Fruit fly (Drosophila melanogaster) whole organism, embryonic: ENCODE results near the gene Gale.

Experiments
- Blimp-1 ChIP-seq: fragments of 200-800 bp; sonication (Bioruptor generic); optimal IDR thresholded peaks from 3 replicates; lab custom pipeline; 2018; ENCODE audit warnings: missing biosample characterization, missing genetic modification characterization, mild to moderate bottlenecking, moderate library complexity, missing genetic modification reagents
- CG10321 ChIP-seq: fragments of 200-800 bp; sonication (Bioruptor generic); IDR thresholded peaks from 2 replicates; pipeline ENCODE4 v1.3.6; 2022; ENCODE audit warnings: missing biosample characterization, missing genetic modification characterization
- CG12219 ChIP-seq: fragments of 200-800 bp; sonication (Bioruptor generic); optimal IDR thresholded peaks from 3 replicates; lab custom pipeline; 2018; ENCODE audit warnings: missing biosample characterization, mild to moderate bottlenecking, missing genetic modification characterization
- CG13894 ChIP-seq: fragments of 200-800 bp; sonication (Bioruptor generic); optimal IDR thresholded peaks from 3 replicates; lab custom pipeline; 2018; ENCODE audit warnings: missing biosample characterization, mild to moderate bottlenecking, missing genetic modification characterization, moderate library complexity
- CG14710 ChIP-seq: fragments of 200-800 bp; sonication (Bioruptor generic); optimal IDR thresholded peaks from 3 replicates; lab custom pipeline; 2019; ENCODE audit warnings: missing biosample characterization, mild to moderate bottlenecking, missing genetic modification characterization, moderate library complexity
- CG14860 ChIP-seq: fragments of 200-800 bp; sonication (Bioruptor generic); IDR thresholded peaks from 3 replicates; pipeline ENCODE4 v1.3.6; 2022; ENCODE audit warnings: missing biosample characterization, missing genetic modification characterization; ENCODE audit not compliant: partially characterized antibody
- CG14965 ChIP-seq: fragments of 200-800 bp; sonication (Bioruptor generic); optimal IDR thresholded peaks from 2 replicates; lab custom pipeline; 2016; ENCODE audit warnings: missing biosample characterization, missing genetic modification characterization, borderline replicate concordance
- CG15269 ChIP-seq: fragments of 200-800 bp; sonication (Bioruptor generic); optimal IDR thresholded peaks from 2 replicates; lab custom pipeline; 2018; ENCODE audit warnings: missing biosample characterization, mild to moderate bottlenecking, missing genetic modification characterization, moderate library complexity
- CG17385 ChIP-seq: fragments of 200-800 bp; sonication (Bioruptor generic); optimal IDR thresholded peaks from 3 replicates; lab custom pipeline; 2018; ENCODE audit warnings: missing biosample characterization, mild to moderate bottlenecking, missing genetic modification characterization
- CG2678 ChIP-seq: fragments of 200-800 bp; sonication (Bioruptor generic); optimal IDR thresholded peaks from 3 replicates; lab custom pipeline; 2019; ENCODE audit warnings: missing biosample characterization, mild to moderate bottlenecking, missing genetic modification characterization, moderate library complexity
- CG2889 ChIP-seq: fragments of 200-800 bp; sonication (Bioruptor generic); IDR thresholded peaks from 3 replicates; pipeline ENCODE4 v1.3.6; 2022; ENCODE audit warnings: missing biosample characterization, missing genetic modification characterization
- CG32532 ChIP-seq: fragments of 200-800 bp; sonication (Bioruptor generic); IDR thresholded peaks from 2 replicates; pipeline ENCODE4 v1.3.6; 2022; ENCODE audit warnings: missing biosample characterization, missing genetic modification characterization
- CG4424 ChIP-seq: fragments of 200-800 bp; sonication (Bioruptor generic); optimal IDR thresholded peaks from 3 replicates; lab custom pipeline; 2016; ENCODE audit warnings: missing biosample characterization, missing genetic modification characterization
- CG4617 ChIP-seq: fragments of 200-800 bp; sonication (Bioruptor generic); optimal IDR thresholded peaks from 3 replicates; lab custom pipeline; 2016; ENCODE audit warnings: missing biosample characterization, missing genetic modification characterization, borderline replicate concordance
- CG4730 ChIP-seq: fragments of 200-800 bp; sonication (Bioruptor generic); IDR thresholded peaks from 2 replicates; pipeline ENCODE4 v1.3.6; 2022; ENCODE audit warnings: missing biosample characterization, missing genetic modification characterization
- CG6683 ChIP-seq: fragments of 200-800 bp; sonication (Bioruptor generic); optimal IDR thresholded peaks from 2 replicates; lab custom pipeline; 2017; ENCODE audit warnings: missing biosample characterization, mild to moderate bottlenecking, missing genetic modification characterization, missing genetic modification reagents
- CG7556 ChIP-seq: fragments of 200-800 bp; sonication (Bioruptor generic); optimal IDR thresholded peaks from 2 replicates; lab custom pipeline; 2017; ENCODE audit warnings: missing biosample characterization, mild to moderate bottlenecking, missing genetic modification characterization
- CG7987 ChIP-seq: fragments of 200-800 bp; sonication (Bioruptor generic); optimal IDR thresholded peaks from 2 replicates; lab custom pipeline; 2018; ENCODE audit warnings: missing biosample characterization, mild to moderate bottlenecking, missing genetic modification characterization, moderate library complexity
- Dip2 ChIP-seq: fragments of 200-800 bp; sonication (Bioruptor generic); IDR thresholded peaks from 2 replicates; pipeline ENCODE4 v1.3.6; 2022; ENCODE audit warnings: missing biosample characterization, missing genetic modification characterization
- Dref ChIP-seq: fragments of 200-800 bp; sonication (Bioruptor generic); IDR thresholded peaks from 2 replicates; pipeline ENCODE4 v1.3.6; 2022; ENCODE audit warnings: missing biosample characterization, missing genetic modification characterization
- Eip74EF ChIP-seq, 2 experiments: fragments of 200-800 bp in 1 of 2; fragments of >200 bp in 1 of 2; sonication (Bioruptor generic) in 1 of 2; optimal IDR thresholded peaks; 2 replicates each; lab custom pipeline; 2017 to 2019; ENCODE audit warnings: missing biosample characterization in 2 of 2, missing genetic modification characterization in 2 of 2, mild to moderate bottlenecking in 1 of 2, moderate library complexity in 1 of 2
- Fer2 ChIP-seq: fragments of 200-800 bp; sonication (Bioruptor generic); optimal IDR thresholded peaks from 2 replicates; lab custom pipeline; 2018; ENCODE audit warnings: missing biosample characterization, mild to moderate bottlenecking, missing genetic modification characterization, moderate library complexity
- HHEX ChIP-seq: fragments of 200-800 bp; sonication (Bioruptor generic); optimal IDR thresholded peaks from 3 replicates; lab custom pipeline; 2017; ENCODE audit warnings: missing biosample characterization, mild to moderate bottlenecking, missing genetic modification characterization, missing genetic modification reagents
- HLH3B ChIP-seq: fragments of 200-800 bp; sonication (Bioruptor generic); IDR thresholded peaks from 2 replicates; pipeline ENCODE4 v1.3.6; 2022; ENCODE audit warnings: missing biosample characterization, missing genetic modification characterization
- Hr51 ChIP-seq, 2 experiments: fragments of 200-800 bp; sonication (Bioruptor generic); optimal IDR thresholded peaks; 2 replicates in 1 of 2; 3 replicates in 1 of 2; lab custom pipeline; 2016 to 2018; ENCODE audit warnings: missing biosample characterization in 2 of 2, missing genetic modification characterization in 2 of 2, mild to moderate bottlenecking in 1 of 2, moderate library complexity in 1 of 2
- Max ChIP-seq: fragments of 200-800 bp; sonication (Bioruptor generic); optimal IDR thresholded peaks from 2 replicates; lab custom pipeline; 2016; ENCODE audit warnings: missing biosample characterization, mild to moderate bottlenecking, missing genetic modification characterization
- Med ChIP-seq: fragments of 200-800 bp; sonication (Bioruptor generic); peaks from one replicate; lab custom pipeline; 2016; ENCODE audit warnings: missing biosample characterization, missing genetic modification characterization, mild to moderate bottlenecking, inconsistent platforms, moderate library complexity
- Poxn ChIP-seq: fragments of 200-800 bp; sonication (Bioruptor generic); IDR thresholded peaks from 2 replicates; pipeline ENCODE4 v1.3.6; 2022; ENCODE audit warnings: missing biosample characterization, missing genetic modification characterization
- cg ChIP-seq: fragments of 200-800 bp; sonication (Bioruptor generic); optimal IDR thresholded peaks from 3 replicates; lab custom pipeline; 2019; ENCODE audit warnings: missing biosample characterization, mild to moderate bottlenecking, missing genetic modification characterization, moderate library complexity
- crol ChIP-seq: fragments of 200-800 bp; sonication (Bioruptor generic); IDR thresholded peaks from 2 replicates; pipeline ENCODE4 v1.3.6; 2022; ENCODE audit warnings: missing biosample characterization, missing genetic modification characterization
- en ChIP-seq: fragments of 200-800 bp; sonication (Bioruptor generic); optimal IDR thresholded peaks from 2 replicates; lab custom pipeline; 2016; ENCODE audit warnings: missing biosample characterization, missing genetic modification characterization
- ftz-f1 ChIP-seq: fragments of 200-800 bp; sonication (Bioruptor generic); optimal IDR thresholded peaks from 2 replicates; lab custom pipeline; 2016; ENCODE audit warnings: missing biosample characterization, missing genetic modification characterization
- gcm ChIP-seq: fragments of 200-800 bp; sonication (Bioruptor generic); optimal IDR thresholded peaks from 2 replicates; lab custom pipeline; 2019; ENCODE audit warnings: missing biosample characterization, mild to moderate bottlenecking, missing genetic modification characterization, moderate library complexity
- grau ChIP-seq: fragments of 200-800 bp; optimal IDR thresholded peaks from 3 replicates; lab custom pipeline; 2019; ENCODE audit warnings: missing biosample characterization, mild to moderate bottlenecking, missing genetic modification characterization, moderate library complexity
- hth ChIP-seq: fragments of >200 bp; optimal IDR thresholded peaks from 2 replicates; lab custom pipeline; 2017; ENCODE audit warnings: inconsistent platforms
- mld ChIP-seq: fragments of 200-800 bp; sonication (Bioruptor generic); IDR thresholded peaks from 3 replicates; pipeline ENCODE4 v1.3.6; 2022; ENCODE audit warnings: missing biosample characterization, missing genetic modification characterization; ENCODE audit not compliant: partially characterized antibody
- nmo ChIP-seq: fragments of 200-800 bp; sonication (Bioruptor generic); optimal IDR thresholded peaks from 2 replicates; lab custom pipeline; 2018; ENCODE audit warnings: missing biosample characterization, mild to moderate bottlenecking, missing genetic modification characterization, moderate library complexity
- nom ChIP-seq: fragments of 200-800 bp; sonication (Bioruptor generic); optimal IDR thresholded peaks from 2 replicates; lab custom pipeline; 2017; ENCODE audit warnings: missing biosample characterization, missing genetic modification characterization, mild to moderate bottlenecking, moderate library complexity, missing genetic modification reagents
- pnt ChIP-seq: fragments of 200-800 bp; sonication (Bioruptor generic); optimal IDR thresholded peaks from 3 replicates; lab custom pipeline; 2016; ENCODE audit warnings: missing biosample characterization, missing genetic modification characterization
- pros ChIP-seq: fragments of 200-800 bp; sonication (Bioruptor generic); optimal IDR thresholded peaks from 3 replicates; lab custom pipeline; 2019; ENCODE audit warnings: missing biosample characterization, mild to moderate bottlenecking, missing genetic modification characterization, moderate library complexity
- pum ChIP-seq: fragments of 200-800 bp; sonication (Bioruptor generic); optimal IDR thresholded peaks from 2 replicates; lab custom pipeline; 2016; ENCODE audit warnings: missing biosample characterization, missing genetic modification characterization
- rib ChIP-seq: fragments of 200-800 bp; sonication (Bioruptor generic); IDR thresholded peaks from 2 replicates; pipeline ENCODE4 v1.3.6; 2022; ENCODE audit warnings: missing biosample characterization, missing genetic modification characterization
- sc ChIP-seq, 3 experiments: fragments of >200 bp in 2 of 3; fragments of 200-800 bp in 1 of 3; sonication (Bioruptor generic) in 1 of 3; optimal IDR thresholded peaks; 2 replicates in 2 of 3; 3 replicates in 1 of 3; lab custom pipeline; 2017; ENCODE audit warnings: mild to moderate bottlenecking in 1 of 3, missing biosample characterization in 1 of 3, missing genetic modification characterization in 1 of 3, missing genetic modification reagents in 1 of 3
- sens ChIP-seq: fragments of 200-800 bp; sonication (Bioruptor generic); peaks from one replicate; lab custom pipeline; 2016; ENCODE audit warnings: missing biosample characterization, missing genetic modification characterization
- sr ChIP-seq: fragments of 200-800 bp; sonication (Bioruptor generic); IDR thresholded peaks from 3 replicates; pipeline ENCODE4 v1.3.6; 2022; ENCODE audit warnings: missing biosample characterization, missing genetic modification characterization
- tna ChIP-seq: fragments of 200-800 bp; sonication (Bioruptor generic); IDR thresholded peaks from 2 replicates; pipeline ENCODE4 v1.3.6; 2022; ENCODE audit warnings: missing biosample characterization, missing genetic modification characterization; ENCODE audit not compliant: partially characterized antibody
- toy ChIP-seq: fragments of 200-800 bp; sonication (Bioruptor generic); IDR thresholded peaks from 2 replicates; pipeline ENCODE4 v1.3.6; 2022; ENCODE audit warnings: missing biosample characterization, missing genetic modification characterization
- twi ChIP-seq: fragments of 200-800 bp; optimal IDR thresholded peaks from 2 replicates; lab custom pipeline; 2019; ENCODE audit warnings: missing biosample characterization, mild to moderate bottlenecking, missing genetic modification characterization, moderate library complexity
- z ChIP-seq: fragments of 200-800 bp; sonication (Bioruptor generic); IDR thresholded peaks from 3 replicates; pipeline ENCODE4 v1.3.6; 2022; ENCODE audit warnings: missing biosample characterization, missing genetic modification characterization

Gene Gale

DNA sequence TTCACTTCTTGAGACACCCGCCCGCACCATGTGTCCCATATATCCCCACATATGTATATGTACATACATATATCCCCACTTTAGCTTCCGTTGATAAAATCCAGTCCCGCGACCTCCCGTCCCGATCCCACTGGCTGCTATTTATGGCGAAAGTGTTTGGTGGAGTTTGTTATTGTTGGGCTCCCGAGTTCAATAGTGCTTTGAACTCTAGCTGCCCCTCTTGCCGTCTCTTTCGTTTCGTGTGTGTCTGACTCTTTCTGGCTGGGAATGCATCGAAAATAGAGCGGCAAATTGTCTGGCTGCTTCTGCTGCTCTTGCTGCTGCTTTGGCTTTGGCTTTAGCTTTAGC lies 13.4 kb upstream of the Gale start (continued):
- no peak for TF ChIP-seq Hr51 (GFP tag; optimal IDR thresholded peaks at IDR 0.05; lab: Kevin White, UChicago)
- TF ChIP-seq CG14965 (GFP tag; lab: Kevin White, UChicago), result peak; percentile 21
- no peak for TF ChIP-seq gcm
- TF ChIP-seq twi (tag; lab: Kevin White, UChicago), result no peak
- peak in 1 of 2 experiments; percentile 16 for TF ChIP-seq Eip74EF (GFP tag; optimal IDR thresholded peaks at IDR 0.05; lab: Kevin White, UChicago)
- no peak for TF ChIP-seq en (GFP tag; lab: Kevin White, UChicago)
- TF ChIP-seq CG7556 (GFP tag; lab: Kevin White, UChicago), result peak; percentile 32
- TF ChIP-seq pros, result peak; percentile 17
- no peak for TF ChIP-seq toy
- peak; percentile 31; the same call in 1 of the 2 replicates for TF ChIP-seq CG10321 (GFP tag; lab: Robert Waterston, UW)
- TF ChIP-seq Dip2, result 0 out of 2 replicates have a peak, but pooled peaks have one; percentile 2
- TF ChIP-seq nmo, result no peak
- TF ChIP-seq Blimp-1 (GFP tag; lab: Kevin White, UChicago), result peak; percentile 85
- TF ChIP-seq, all 482 proteins: peak for 15

DNA sequence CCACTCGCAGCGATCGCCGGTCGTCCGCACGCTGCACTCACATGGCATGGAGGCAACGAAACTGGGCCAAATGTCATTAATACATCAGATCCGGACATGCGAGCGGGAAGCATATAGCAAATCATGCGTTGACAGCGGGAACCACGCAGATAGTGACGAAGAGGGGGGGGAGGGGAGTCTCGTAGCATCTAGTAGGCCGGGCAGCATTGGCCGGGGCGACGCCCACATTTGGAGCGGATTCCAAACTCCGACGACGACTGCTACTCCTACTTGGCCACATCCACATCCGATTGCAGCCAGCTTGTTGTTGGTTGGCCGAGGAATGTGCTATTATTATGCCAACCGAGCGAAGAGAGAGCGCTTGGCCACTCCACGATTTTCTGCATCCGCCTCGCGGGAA lies 12.8 kb upstream of the Gale start:
- TF ChIP-seq CG7987 (GFP tag; lab: Kevin White, UChicago) (peak; percentile 15), grau (no peak), CG4617 (no peak), HLH3B (GFP tag; lab: Robert Waterston, UW) (no peak), Med (GFP tag; lab: Kevin White, UChicago) (peak; percentile 55), CG2889 (GFP tag; lab: Robert Waterston, UW) (0 out of 3 replicates have a peak, but pooled peaks have one; percentile 12), CG14710 (tag; lab: Kevin White, UChicago) (no peak), crol (GFP tag; lab: Robert Waterston, UW) (peak; percentile 73), CG14860 (GFP tag; lab: Robert Waterston, UW) (no peak), sr (GFP tag; lab: Robert Waterston, UW) (peak; percentile 71), ftz-f1 (GFP tag; lab: Kevin White, UChicago) (no peak), CG12219 (GFP tag; lab: Kevin White, UChicago) (no peak), sc (optimal IDR thresholded peaks at IDR 0.05; lab: Kevin White, UChicago) (no peak), sc (GFP tag; optimal IDR thresholded peaks at IDR 0.05; lab: Kevin White, UChicago) (no peak), CG13894 (no peak), sens (GFP tag; lab: Kevin White, UChicago) (no peak), tna (no peak)

DNA sequence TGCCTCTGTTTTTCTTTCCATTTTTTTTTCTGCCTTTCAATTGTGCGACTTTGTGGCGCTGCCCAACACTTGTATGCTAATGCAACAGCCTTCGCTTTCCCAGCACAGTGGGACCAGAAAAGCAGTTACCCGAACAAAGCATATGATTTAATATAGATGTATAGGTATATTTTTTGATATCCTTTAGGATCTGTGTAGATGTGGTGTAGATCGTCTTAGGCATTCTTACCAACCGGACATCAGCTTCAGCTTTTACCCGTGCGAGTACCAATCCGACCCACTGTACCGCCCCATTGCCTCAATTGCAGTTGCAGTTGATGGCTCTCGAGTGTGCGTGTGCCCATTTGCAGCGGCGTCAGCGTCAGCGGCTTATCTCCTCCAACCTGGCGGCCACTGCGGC lies 11.9 kb upstream of the Gale start:
- TF ChIP-seq rib (GFP tag; lab: Robert Waterston, UW) (no peak), cg (GFP tag; lab: Kevin White, UChicago) (no peak), nom (GFP tag; lab: Kevin White, UChicago) (no peak), Dref (no peak), Fer2 (tag; lab: Kevin White, UChicago) (no peak), CG17385 (GFP tag; lab: Kevin White, UChicago) (peak; percentile 43), CG6683 (GFP tag; lab: Kevin White, UChicago) (no peak), CG32532 (GFP tag; lab: Robert Waterston, UW) (peak; percentile 33; the same call in 1 of the 2 replicates), CG4730 (peak; percentile 42), Poxn (GFP tag; lab: Robert Waterston, UW) (0 out of 2 replicates have a peak, but pooled peaks have one; percentile 26), CG4424 (peak; percentile 75), CG2678 (peak; percentile 59), pnt (peak; percentile 20), hth (lab: Kevin White, UChicago) (no peak), pum (GFP tag; lab: Kevin White, UChicago) (peak; percentile 54), mld (GFP tag; lab: Robert Waterston, UW) (no peak), HHEX (peak; percentile 6), z (GFP tag; lab: Robert Waterston, UW) (no peak), Max (GFP tag; lab: Kevin White, UChicago) (peak; percentile 10), CG15269 (tag; lab: Kevin White, UChicago) (peak; percentile 38)
